Fruit fly (Drosophila melanogaster) whole organism: ENCODE data around the gene RpS27A.

ENCODE experiments used
- CG8478 ChIP-seq: fragments of >200 bp; optimal IDR thresholded peaks from 2 replicates; lab custom pipeline; 2018; ENCODE audit warnings: inconsistent platforms
- Dll ChIP-seq: fragments of >200 bp; optimal IDR thresholded peaks from 2 replicates; lab custom pipeline; 2017
- EcR ChIP-seq, 2 experiments: fragments of >200 bp; optimal IDR thresholded peaks; 2 replicates each; lab custom pipeline; 2017; ENCODE audit warnings: missing biosample characterization in 2 of 2, missing genetic modification characterization in 2 of 2, missing genetic modification reagents in 2 of 2
- pan ChIP-seq: fragments of >200 bp; optimal IDR thresholded peaks from 2 replicates; lab custom pipeline; 2017
- psq ChIP-seq: fragments of >200 bp; optimal IDR thresholded peaks from 2 replicates; lab custom pipeline; 2017
- usp ChIP-seq: fragments of >200 bp; optimal IDR thresholded peaks from 2 replicates; lab custom pipeline; 2017; ENCODE audit warnings: missing biosample characterization, missing genetic modification characterization, mixed read lengths

The RpS27A gene

dm6 chr2L:10405008-10405654, 3.0 kb upstream of the RpS27A start, which contains the start of the genes CG17768, LSm-4 and Ir31a:
CG17768 (minus strand) TSS chr2L:10405203.
LSm-4 (minus strand) TSS chr2L:10405203.
Ir31a (plus strand) TSS chr2L:10405565.
- TF ChIP-seq usp (GFP tag; lab: Kevin White, UChicago) (no peak), psq (lab: Kevin White, UChicago) (no peak), EcR (GFP tag; optimal IDR thresholded peaks at IDR 0.05; lab: Kevin White, UChicago) (no peak), Dll (lab: Kevin White, UChicago) (no peak), CG8478 (lab: Kevin White, UChicago) (no peak), pan (lab: Kevin White, UChicago) (no peak)

dm6 chr2L:10413251-10414127, 5.3 kb downstream of the RpS27A start, which contains the start of the genes CG5355 and Klp31E:
CG5355 (minus strand) TSS chr2L:10413463.
Klp31E (plus strand) TSS chr2L:10414017.
- no peak for TF ChIP-seq usp (GFP tag; lab: Kevin White, UChicago)
- no peak for TF ChIP-seq EcR (GFP tag; optimal IDR thresholded peaks at IDR 0.05; lab: Kevin White, UChicago)
- no peak for TF ChIP-seq CG8478 (lab: Kevin White, UChicago)
- no peak for TF ChIP-seq pan (lab: Kevin White, UChicago)
- no peak for TF ChIP-seq Dll (lab: Kevin White, UChicago)
- TF ChIP-seq psq (lab: Kevin White, UChicago), result no peak

- TF ChIP-seq CG8478 (lab: Kevin White, UChicago), result no peak
- TF ChIP-seq usp (GFP tag; lab: Kevin White, UChicago), result no peak
- TF ChIP-seq pan (lab: Kevin White, UChicago), result no peak
These were observed 10.8 kb downstream of the RpS27A start, which contains the start of gene RfC3 for dm6 chr2L:10418981-10419380. RfC3 (plus strand) TSS chr2L:10419190.

- TF ChIP-seq CG8478 (lab: Kevin White, UChicago) (no peak), usp (GFP tag; lab: Kevin White, UChicago) (no peak), Dll (lab: Kevin White, UChicago) (no peak), psq (lab: Kevin White, UChicago) (no peak), pan (lab: Kevin White, UChicago) (no peak), EcR (GFP tag; optimal IDR thresholded peaks at IDR 0.05; lab: Kevin White, UChicago) (no peak)
These were observed 14.8 kb downstream of the RpS27A start, which contains the start of the genes pie and Wdfy2 for dm6 chr2L:10422643-10423606. pie (minus strand) TSS chr2L:10422780. Wdfy2 (plus strand) TSS chr2L:10423291.

dm6 chr2L:10425599-10425998, 17.4 kb downstream of the RpS27A start:
- TF ChIP-seq usp (GFP tag; lab: Kevin White, UChicago) (no peak), EcR (GFP tag; optimal IDR thresholded peaks at IDR 0.05; lab: Kevin White, UChicago) (no peak), CG8478 (lab: Kevin White, UChicago) (no peak), psq (lab: Kevin White, UChicago) (no peak), pan (lab: Kevin White, UChicago) (no peak), Dll (lab: Kevin White, UChicago) (no peak)

DNA sequence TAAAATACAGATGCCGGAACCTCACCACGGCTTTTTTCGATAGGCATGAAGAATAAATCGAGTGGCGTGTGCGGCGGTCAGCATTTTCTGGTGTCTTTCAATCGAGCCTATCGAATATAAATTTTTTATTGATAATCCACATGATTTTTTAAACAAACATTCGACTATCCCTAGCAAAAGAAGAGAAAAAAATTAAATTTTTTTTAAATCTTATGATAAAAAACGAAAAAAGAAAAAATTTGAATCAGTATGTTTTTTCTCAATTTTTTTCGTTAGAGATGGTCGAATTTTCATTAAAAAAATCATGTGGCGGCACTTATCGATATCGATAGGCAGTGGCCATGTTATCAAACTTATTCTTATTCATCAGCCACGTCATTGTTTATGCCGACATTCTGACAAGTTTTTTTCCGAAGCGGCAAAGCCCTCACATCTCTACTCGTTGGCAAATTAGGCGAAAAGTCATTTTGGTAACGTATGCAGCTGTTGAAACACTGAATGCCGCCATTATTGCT, 18.4 kb downstream of the RpS27A start, which contains the start of the genes SmB and KdelR:
Gene SmB (minus strand): TSS at position 94 of the 515 bp plus-strand sequence.
Gene KdelR (plus strand): TSS at position 354 of the 515 bp plus-strand sequence.
- no peak for TF ChIP-seq pan (lab: Kevin White, UChicago)
- no peak for TF ChIP-seq usp (GFP tag; lab: Kevin White, UChicago)
- TF ChIP-seq EcR (GFP tag; optimal IDR thresholded peaks at IDR 0.05; lab: Kevin White, UChicago), result no peak
- TF ChIP-seq CG8478 (lab: Kevin White, UChicago), result no peak
- TF ChIP-seq Dll (lab: Kevin White, UChicago), result no peak
- no peak for TF ChIP-seq psq (lab: Kevin White, UChicago)

DNA sequence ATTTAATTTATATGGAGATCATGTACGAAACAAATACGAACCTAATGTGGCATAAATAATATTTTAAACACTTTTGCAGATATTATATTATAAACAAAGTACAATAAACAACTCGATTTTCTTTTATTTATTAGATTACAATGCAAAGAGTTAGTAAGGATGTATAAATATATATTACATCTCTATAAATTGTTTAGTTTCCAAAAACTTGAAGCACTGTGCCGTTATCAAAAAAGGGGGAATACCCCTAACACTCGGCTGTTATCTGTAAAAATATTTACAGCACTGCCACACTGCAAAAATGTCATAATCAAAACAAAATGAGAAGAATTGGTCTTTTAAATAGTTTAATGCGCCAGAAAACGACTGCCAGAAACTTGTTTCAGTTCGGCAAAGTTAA, 20.4 kb downstream of the RpS27A start, which contains the start of gene CG5188:
Gene CG5188 (plus strand): TSS at position 302 of the 400 bp plus-strand sequence.
- TF ChIP-seq EcR (GFP tag; optimal IDR thresholded peaks at IDR 0.05; lab: Kevin White, UChicago) (no peak), Dll (lab: Kevin White, UChicago) (no peak), usp (GFP tag; lab: Kevin White, UChicago) (no peak), psq (lab: Kevin White, UChicago) (no peak), pan (lab: Kevin White, UChicago) (no peak), CG8478 (lab: Kevin White, UChicago) (no peak)

- no peak for TF ChIP-seq psq (lab: Kevin White, UChicago)
- TF ChIP-seq usp (GFP tag; lab: Kevin White, UChicago), result no peak
- TF ChIP-seq EcR (GFP tag; optimal IDR thresholded peaks at IDR 0.05; lab: Kevin White, UChicago), result no peak
- no peak for TF ChIP-seq CG8478 (lab: Kevin White, UChicago)
- no peak for TF ChIP-seq pan (lab: Kevin White, UChicago)
- TF ChIP-seq Dll (lab: Kevin White, UChicago), result no peak
These were observed 22.8 kb downstream of the RpS27A start, which contains the start of the genes Bug22 and TfIIB for dm6 chr2L:10430802-10431476. Bug22 (minus strand) TSS chr2L:10430918. TfIIB (plus strand) TSS chr2L:10431338.

dm6 chr2L:10435606-10436160, 27.5 kb downstream of the RpS27A start, which contains the start of the genes TBC1D16 and holn1:
TBC1D16 (minus strand) TSS chr2L:10435656.
holn1 (plus strand) TSS chr2L:10435995.
- TF ChIP-seq psq (lab: Kevin White, UChicago) (no peak), usp (GFP tag; lab: Kevin White, UChicago) (no peak), Dll (lab: Kevin White, UChicago) (no peak), pan (lab: Kevin White, UChicago) (no peak), CG8478 (lab: Kevin White, UChicago) (no peak), EcR (GFP tag; optimal IDR thresholded peaks at IDR 0.05; lab: Kevin White, UChicago) (no peak)
